Worm (Caenorhabditis elegans) whole organism, L2 larva: ENCODE results near the gene clec-167.

ENCODE experiments used
- C34F6.9 ChIP-seq: fragments of 150-350 bp; optimal IDR thresholded peaks from 2 replicates; lab custom pipeline; 2014; ENCODE audit warnings: missing biosample characterization, missing genetic modification characterization
- R02D3.7 ChIP-seq: fragments of 150-350 bp; optimal IDR thresholded peaks from 2 replicates; lab custom pipeline; 2014; ENCODE audit warnings: missing biosample characterization, missing genetic modification characterization
- Y55F3AM.14 ChIP-seq: fragments of 200-800 bp; sonication (Bioruptor generic); optimal IDR thresholded peaks from 2 replicates; lab custom pipeline; 2018; ENCODE audit warnings: mild to moderate bottlenecking, missing genetic modification characterization, missing compliant biosample characterization
- ZK546.5 ChIP-seq: sonication (generic microtip); optimal IDR thresholded peaks from 2 replicates; lab custom pipeline; 2017; ENCODE audit warnings: missing biosample characterization, missing genetic modification characterization
- alr-1 ChIP-seq: fragments of 150-350 bp; optimal IDR thresholded peaks from 2 replicates; lab custom pipeline; 2014; ENCODE audit warnings: missing biosample characterization, missing genetic modification characterization
- aly-2 ChIP-seq: fragments of 150-350 bp; optimal IDR thresholded peaks from 2 replicates; lab custom pipeline; 2014; ENCODE audit warnings: missing biosample characterization, missing genetic modification characterization
- ama-1 ChIP-seq: fragments of 150-350 bp; optimal IDR thresholded peaks from 2 replicates; lab custom pipeline; 2018; ENCODE audit warnings: inconsistent platforms
- ceh-82 ChIP-seq: fragments of 150-350 bp; optimal IDR thresholded peaks from 2 replicates; lab custom pipeline; 2014; ENCODE audit warnings: missing biosample characterization, missing genetic modification characterization
- crh-2 ChIP-seq: sonication (generic microtip); optimal IDR thresholded peaks from 2 replicates; lab custom pipeline; 2017; ENCODE audit warnings: missing biosample characterization, missing genetic modification characterization
- dmd-4 ChIP-seq: sonication (generic microtip); optimal IDR thresholded peaks from 2 replicates; lab custom pipeline; 2017; ENCODE audit warnings: missing biosample characterization, missing genetic modification characterization
- elt-1 ChIP-seq: fragments of 150-350 bp; optimal IDR thresholded peaks from 2 replicates; lab custom pipeline; 2014; ENCODE audit warnings: missing biosample characterization, missing genetic modification characterization
- elt-3 ChIP-seq: sonication (generic microtip); optimal IDR thresholded peaks from 2 replicates; lab custom pipeline; 2017; ENCODE audit warnings: missing biosample characterization, missing genetic modification characterization
- fos-1 ChIP-seq: fragments of 150-350 bp; optimal IDR thresholded peaks from 2 replicates; lab custom pipeline; 2014; ENCODE audit warnings: missing biosample characterization, missing genetic modification characterization
- gmeb-1 ChIP-seq: fragments of 150-350 bp; optimal IDR thresholded peaks from 2 replicates; lab custom pipeline; 2014; ENCODE audit warnings: missing biosample characterization, missing genetic modification characterization
- lin-11 ChIP-seq: fragments of 150-350 bp; sonication (generic microtip); optimal IDR thresholded peaks from 2 replicates; lab custom pipeline; 2014; ENCODE audit warnings: missing biosample characterization, missing genetic modification characterization, inconsistent platforms, mixed read lengths
- lsy-2 ChIP-seq, 2 experiments: fragments of 150-350 bp in 1 of 2; sonication (generic microtip) in 1 of 2; optimal IDR thresholded peaks; 2 replicates each; lab custom pipeline; 2014 to 2017; ENCODE audit warnings: missing biosample characterization in 2 of 2, missing genetic modification characterization in 2 of 2
- mab-5 ChIP-seq: fragments of 150-350 bp; optimal IDR thresholded peaks from 2 replicates; lab custom pipeline; 2014; ENCODE audit warnings: missing biosample characterization, missing genetic modification characterization
- mbf-1 ChIP-seq: sonication (generic microtip); optimal IDR thresholded peaks from 2 replicates; lab custom pipeline; 2017; ENCODE audit warnings: missing biosample characterization, missing genetic modification characterization
- mdl-1 ChIP-seq, 2 experiments: fragments of 150-350 bp in 1 of 2; sonication (generic microtip) in 1 of 2; optimal IDR thresholded peaks; 2 replicates each; lab custom pipeline; 2017; ENCODE audit warnings: missing biosample characterization in 2 of 2, missing genetic modification characterization in 2 of 2
- nhr-10 ChIP-seq: sonication (generic microtip); optimal IDR thresholded peaks from 2 replicates; lab custom pipeline; 2017; ENCODE audit warnings: missing biosample characterization, missing genetic modification characterization
- nhr-11 ChIP-seq: fragments of 150-350 bp; optimal IDR thresholded peaks from 2 replicates; lab custom pipeline; 2014; ENCODE audit warnings: missing biosample characterization, missing genetic modification characterization
- nhr-12 ChIP-seq: fragments of 150-350 bp; optimal IDR thresholded peaks from 2 replicates; lab custom pipeline; 2014; ENCODE audit warnings: missing biosample characterization, missing genetic modification characterization
- nhr-23 ChIP-seq: fragments of 150-350 bp; optimal IDR thresholded peaks from 2 replicates; lab custom pipeline; 2014; ENCODE audit warnings: missing biosample characterization, missing genetic modification reagents, missing genetic modification characterization
- nhr-237 ChIP-seq: fragments of 150-350 bp; optimal IDR thresholded peaks from 2 replicates; lab custom pipeline; 2014; ENCODE audit warnings: missing biosample characterization, missing genetic modification characterization
- nhr-25 ChIP-seq: fragments of 150-350 bp; sonication (generic microtip); optimal IDR thresholded peaks from 3 replicates; lab custom pipeline; 2014; ENCODE audit warnings: missing biosample characterization, missing genetic modification characterization
- nhr-6 ChIP-seq: fragments of 150-350 bp; optimal IDR thresholded peaks from 2 replicates; lab custom pipeline; 2014; ENCODE audit warnings: missing biosample characterization, missing genetic modification characterization
- nhr-77 ChIP-seq: fragments of 150-350 bp; optimal IDR thresholded peaks from 2 replicates; lab custom pipeline; 2014; ENCODE audit warnings: missing biosample characterization, missing genetic modification characterization
- sem-4 ChIP-seq: fragments of 150-350 bp; optimal IDR thresholded peaks from 2 replicates; lab custom pipeline; 2014; ENCODE audit warnings: missing biosample characterization, missing genetic modification reagents, missing genetic modification characterization
- sma-3 ChIP-seq: sonication (generic microtip); optimal IDR thresholded peaks from 2 replicates; lab custom pipeline; 2016; ENCODE audit warnings: missing genetic modification reagents, missing genetic modification characterization, missing compliant biosample characterization
- sma-9 ChIP-seq, 2 experiments: fragments of 150-350 bp in 1 of 2; sonication (generic microtip) in 1 of 2; optimal IDR thresholded peaks; 2 replicates each; lab custom pipeline; 2014 to 2016; ENCODE audit warnings: missing genetic modification characterization in 2 of 2, mild to moderate bottlenecking in 1 of 2, missing biosample characterization in 1 of 2, missing compliant biosample characterization in 1 of 2, missing genetic modification reagents in 1 of 2, moderate library complexity in 1 of 2
- snpc-4 ChIP-seq: fragments of 150-350 bp; optimal IDR thresholded peaks from 2 replicates; lab custom pipeline; 2014; ENCODE audit warnings: missing biosample characterization, missing genetic modification characterization
- unc-39 ChIP-seq: fragments of 150-350 bp; optimal IDR thresholded peaks from 2 replicates; lab custom pipeline; 2014; ENCODE audit warnings: missing biosample characterization, missing genetic modification characterization
- unc-55 ChIP-seq: fragments of 150-350 bp; sonication (generic microtip); optimal IDR thresholded peaks from 3 replicates; lab custom pipeline; 2014; ENCODE audit warnings: missing biosample characterization, missing genetic modification reagents, missing genetic modification characterization
- zag-1 ChIP-seq: fragments of 150-350 bp; optimal IDR thresholded peaks from 2 replicates; lab custom pipeline; 2014; ENCODE audit warnings: missing biosample characterization, missing genetic modification characterization
- ztf-1 ChIP-seq: fragments of 200-800 bp; sonication (Bioruptor generic); conservative IDR thresholded peaks from 2 replicates; pipeline ENCODE4 v1.3.6; 2022; ENCODE audit warnings: missing genetic modification characterization, missing compliant biosample characterization
- ztf-11 ChIP-seq: sonication (generic microtip); optimal IDR thresholded peaks from 2 replicates; lab custom pipeline; 2017; ENCODE audit warnings: missing biosample characterization, missing genetic modification characterization
- ztf-4 ChIP-seq: fragments of 150-350 bp; optimal IDR thresholded peaks from 2 replicates; lab custom pipeline; 2014; ENCODE audit warnings: missing biosample characterization, missing genetic modification characterization

The clec-167 gene

ce11 chrIV:1255632-1256031 lies at the start of gene clec-167:
clec-167 (minus strand) TSS chrIV:1255732.
- TF ChIP-seq ceh-82 (tag; lab: Kevin White, UChicago) (no peak), nhr-23 (tag; lab: Kevin White, UChicago) (no peak), zag-1 (tag; lab: Kevin White, UChicago) (no peak), nhr-6 (no peak), gmeb-1 (tag; lab: Kevin White, UChicago) (no peak), ZK546.5 (tag; lab: Kevin White, UChicago) (no peak), ztf-11 (tag; lab: Kevin White, UChicago) (no peak), dmd-4 (tag; lab: Kevin White, UChicago) (no peak), crh-2 (tag; lab: Kevin White, UChicago) (no peak), nhr-25 (no peak), C34F6.9 (tag; lab: Kevin White, UChicago) (no peak), sma-3 (GFP tag; lab: Kevin White, UChicago) (no peak), alr-1 (tag; lab: Kevin White, UChicago) (no peak), elt-1 (no peak), lsy-2 (tag; optimal IDR thresholded peaks at IDR 0.05; lab: Kevin White, UChicago) (no peak), ztf-4 (tag; lab: Kevin White, UChicago) (no peak), unc-39 (tag; lab: Kevin White, UChicago) (no peak), mdl-1 (tag; optimal IDR thresholded peaks at IDR 0.05; lab: Kevin White, UChicago) (no peak), sem-4 (tag; lab: Kevin White, UChicago) (no peak), ztf-1 (GFP tag; lab: Robert Waterston, UW) (no peak)
- TF ChIP-seq, all 48 proteins: peak for 0

ce11 chrIV:1298984-1299383 lies 43.5 kb upstream of the clec-167 start:
- TF ChIP-seq mbf-1 (tag; lab: Kevin White, UChicago) (no peak), fos-1 (tag; lab: Kevin White, UChicago) (no peak), ama-1 (lab: Kevin White, UChicago) (no peak), mab-5 (tag; lab: Kevin White, UChicago) (no peak), C34F6.9 (tag; lab: Kevin White, UChicago) (no peak), elt-3 (tag; lab: Kevin White, UChicago) (no peak), nhr-11 (tag; lab: Kevin White, UChicago) (no peak), Y55F3AM.14 (GFP tag; lab: Kevin White, UChicago) (no peak), ztf-11 (tag; lab: Kevin White, UChicago) (no peak), unc-55 (GFP tag; lab: Kevin White, UChicago) (no peak), lsy-2 (tag; optimal IDR thresholded peaks at IDR 0.05; lab: Kevin White, UChicago) (no peak), elt-1 (no peak), snpc-4 (tag; lab: Kevin White, UChicago) (no peak), nhr-12 (tag; lab: Kevin White, UChicago) (no peak)

- TF ChIP-seq R02D3.7 (tag; lab: Kevin White, UChicago) (no peak), aly-2 (tag; lab: Kevin White, UChicago) (no peak)
- TF ChIP-seq, all 48 proteins: peak for 0
These were observed 33.8 kb upstream of the clec-167 start, which contains the start of gene plst-1 for ce11 chrIV:1289327-1289726. plst-1 (plus strand) TSS chrIV:1289627.

- TF ChIP-seq ceh-82 (tag; lab: Kevin White, UChicago) (no peak), lsy-2 (tag; optimal IDR thresholded peaks at IDR 0.05; lab: Kevin White, UChicago) (no peak), nhr-25 (no peak), nhr-77 (tag; lab: Kevin White, UChicago) (no peak), C34F6.9 (tag; lab: Kevin White, UChicago) (no peak), unc-55 (GFP tag; lab: Kevin White, UChicago) (no peak), zag-1 (tag; lab: Kevin White, UChicago) (no peak), ztf-1 (GFP tag; lab: Robert Waterston, UW) (no peak), nhr-10 (no peak), lin-11 (no peak)
- TF ChIP-seq, all 48 proteins: peak for 0
These were observed 31.0 kb upstream of the clec-167 start for ce11 chrIV:1286549-1286948.

ce11 chrIV:1284877-1285276 lies 29.3 kb upstream of the clec-167 start:
- peak; percentile 74 for TF ChIP-seq fos-1 (tag; lab: Kevin White, UChicago)
- TF ChIP-seq sma-9 (GFP tag; optimal IDR thresholded peaks at IDR 0.05; lab: Kevin White, UChicago): no peak
- TF ChIP-seq sma-9 (tag; optimal IDR thresholded peaks at IDR 0.05; lab: Kevin White, UChicago): no peak
- no peak for TF ChIP-seq nhr-237 (tag; lab: Kevin White, UChicago)
- TF ChIP-seq, all 48 proteins: peak for 1
